Fruit fly (Drosophila melanogaster): ENCODE measurements around the gene CG3726.
"Not testable (repeated sequence)": the region's sequence is repeated elsewhere in the genome, so short reads cannot be mapped to it uniquely, and the experiment has no call there.

- not testable (repeated sequence) for TF ChIP-seq D1 (tag; optimal IDR thresholded peaks at IDR 0.05); CG8301 (tag; optimal IDR thresholded peaks at IDR 0.05); EcR (GFP tag; optimal IDR thresholded peaks at IDR 0.05); CG13204 (GFP tag; optimal IDR thresholded peaks at IDR 0.05); rn (GFP tag; IDR thresholded peaks at IDR 0.05); CG9948 (tag; optimal IDR thresholded peaks at IDR 0.05)
Measured at dm6 chrX:5942306-5942705, 25.4 kb downstream of the CG3726 start, which contains the start of gene CG12728.

Data from whole organism, pupa.